Fruit fly (Drosophila melanogaster) whole organism, embryonic: ENCODE results near the gene CG13675.
A peak's percentile ranks its signal among the peaks of the same experiment; 100 is the strongest.

Experiments used
- Awh ChIP-seq: fragments of 200-800 bp; sonication (Bioruptor generic); IDR thresholded peaks from 2 replicates; pipeline ENCODE4, ENCODE4 v1.3.6; 2022; ENCODE audit warnings: missing biosample characterization, missing genetic modification characterization
- CG11456 ChIP-seq: fragments of 200-800 bp; sonication (Bioruptor generic); IDR thresholded peaks from 3 replicates; pipeline ENCODE4 v1.3.6; 2022; ENCODE audit warnings: missing biosample characterization, missing genetic modification characterization
- CG11695 ChIP-seq: fragments of 200-800 bp; sonication (Bioruptor generic); IDR thresholded peaks from 3 replicates; pipeline ENCODE4 v1.3.6; 2022; ENCODE audit warnings: missing biosample characterization, missing genetic modification characterization
- CG12391 ChIP-seq: fragments of 200-800 bp; sonication (Bioruptor generic); optimal IDR thresholded peaks from 3 replicates; lab custom pipeline; 2018; ENCODE audit warnings: missing biosample characterization, mild to moderate bottlenecking, missing genetic modification characterization, moderate library complexity
- CG12659 ChIP-seq: fragments of 200-800 bp; sonication (Bioruptor generic); optimal IDR thresholded peaks from 3 replicates; lab custom pipeline; 2017; ENCODE audit warnings: mild to moderate bottlenecking, missing biosample characterization, missing genetic modification reagents, missing genetic modification characterization
- CG13287 ChIP-seq: fragments of 200-800 bp; sonication (Bioruptor generic); IDR thresholded peaks from 2 replicates; pipeline ENCODE4 v1.3.6; 2022; ENCODE audit warnings: missing biosample characterization, missing genetic modification characterization; ENCODE audit not compliant: partially characterized antibody
- CG13424 ChIP-seq: fragments of 200-800 bp; sonication (Bioruptor generic); optimal IDR thresholded peaks from 2 replicates; lab custom pipeline; 2019; ENCODE audit warnings: missing biosample characterization, mild to moderate bottlenecking, missing genetic modification characterization, moderate library complexity
- CG14965 ChIP-seq: fragments of 200-800 bp; sonication (Bioruptor generic); optimal IDR thresholded peaks from 2 replicates; lab custom pipeline; 2016; ENCODE audit warnings: missing biosample characterization, missing genetic modification characterization, borderline replicate concordance
- CG15514 ChIP-seq: fragments of 200-800 bp; sonication (Bioruptor generic); optimal IDR thresholded peaks from 3 replicates; lab custom pipeline; 2017; ENCODE audit warnings: missing biosample characterization, missing genetic modification characterization, mild to moderate bottlenecking, moderate library complexity, missing genetic modification reagents
- CG15601 ChIP-seq: fragments of 200-800 bp; sonication (Bioruptor generic); optimal IDR thresholded peaks from 3 replicates; lab custom pipeline; 2019; ENCODE audit warnings: missing biosample characterization, mild to moderate bottlenecking, missing genetic modification characterization, moderate library complexity
- CG15696 ChIP-seq: fragments of 200-800 bp; sonication (Bioruptor generic); optimal IDR thresholded peaks from 2 replicates; lab custom pipeline; 2019; ENCODE audit warnings: missing biosample characterization, mild to moderate bottlenecking, missing genetic modification characterization, moderate library complexity
- CG17186 ChIP-seq: fragments of 200-800 bp; sonication (Bioruptor generic); optimal IDR thresholded peaks from 3 replicates; lab custom pipeline; 2017; ENCODE audit warnings: missing biosample characterization, missing genetic modification reagents, missing genetic modification characterization
- CG17912 ChIP-seq: fragments of 200-800 bp; sonication (Bioruptor generic); optimal IDR thresholded peaks from 2 replicates; lab custom pipeline; 2018; ENCODE audit warnings: missing biosample characterization, mild to moderate bottlenecking, missing genetic modification characterization
- CG32532 ChIP-seq: fragments of 200-800 bp; sonication (Bioruptor generic); IDR thresholded peaks from 2 replicates; pipeline ENCODE4 v1.3.6; 2022; ENCODE audit warnings: missing biosample characterization, missing genetic modification characterization
- CG43689 ChIP-seq: fragments of 200-800 bp; sonication (Bioruptor generic); IDR thresholded peaks from 2 replicates; pipeline ENCODE4 v1.3.6; 2022; ENCODE audit warnings: missing biosample characterization, missing genetic modification characterization
- CG4617 ChIP-seq: fragments of 200-800 bp; sonication (Bioruptor generic); optimal IDR thresholded peaks from 3 replicates; lab custom pipeline; 2016; ENCODE audit warnings: missing biosample characterization, missing genetic modification characterization, borderline replicate concordance
- CG4854 ChIP-seq: fragments of 200-800 bp; sonication (Bioruptor generic); optimal IDR thresholded peaks from 2 replicates; lab custom pipeline; 2016; ENCODE audit warnings: missing biosample characterization, missing genetic modification characterization, inconsistent platforms
- CG7556 ChIP-seq: fragments of 200-800 bp; sonication (Bioruptor generic); optimal IDR thresholded peaks from 2 replicates; lab custom pipeline; 2017; ENCODE audit warnings: missing biosample characterization, mild to moderate bottlenecking, missing genetic modification characterization
- CG8765 ChIP-seq: fragments of 200-800 bp; sonication (Bioruptor generic); IDR thresholded peaks from 2 replicates; pipeline ENCODE4 v1.3.6; 2022; ENCODE audit warnings: missing biosample characterization, missing genetic modification characterization
- CHES-1-like ChIP-seq: fragments of 200-800 bp; sonication (Bioruptor generic); optimal IDR thresholded peaks from 2 replicates; lab custom pipeline; 2016; ENCODE audit warnings: missing biosample characterization, missing genetic modification characterization
- CTCF ChIP-seq: fragments of 200-800 bp; sonication (Bioruptor generic); optimal IDR thresholded peaks from 2 replicates; lab custom pipeline; 2017; ENCODE audit warnings: missing biosample characterization, mild to moderate bottlenecking, missing genetic modification characterization, moderate library complexity
- CoRest ChIP-seq: fragments of 200-800 bp; sonication (Bioruptor generic); optimal IDR thresholded peaks from 3 replicates; lab custom pipeline; 2018; ENCODE audit warnings: missing biosample characterization, mild to moderate bottlenecking, missing genetic modification characterization, moderate library complexity
- D19B ChIP-seq: fragments of 200-800 bp; sonication (Bioruptor generic); optimal IDR thresholded peaks from 2 replicates; lab custom pipeline; 2017; ENCODE audit warnings: missing biosample characterization, mild to moderate bottlenecking, missing genetic modification characterization
- Dad ChIP-seq: fragments of 200-800 bp; sonication (Bioruptor generic); optimal IDR thresholded peaks from 3 replicates; lab custom pipeline; 2016; ENCODE audit warnings: missing biosample characterization, missing genetic modification characterization
- Dfd ChIP-seq, 2 experiments: fragments of >200 bp; optimal IDR thresholded peaks; 2 replicates each; lab custom pipeline; 2017; ENCODE audit warnings: missing biosample characterization in 2 of 2, missing genetic modification characterization in 2 of 2
- Eip74EF ChIP-seq, 2 experiments: fragments of 200-800 bp in 1 of 2; fragments of >200 bp in 1 of 2; sonication (Bioruptor generic) in 1 of 2; optimal IDR thresholded peaks; 2 replicates each; lab custom pipeline; 2017 to 2019; ENCODE audit warnings: missing biosample characterization in 2 of 2, missing genetic modification characterization in 2 of 2, mild to moderate bottlenecking in 1 of 2, moderate library complexity in 1 of 2
- Ets65A ChIP-seq: fragments of 200-800 bp; sonication (Bioruptor generic); peaks from one replicate; lab custom pipeline; 2016; ENCODE audit warnings: missing biosample characterization, missing genetic modification characterization
- Fer2 ChIP-seq: fragments of 200-800 bp; sonication (Bioruptor generic); optimal IDR thresholded peaks from 2 replicates; lab custom pipeline; 2018; ENCODE audit warnings: missing biosample characterization, mild to moderate bottlenecking, missing genetic modification characterization, moderate library complexity
- HLH3B ChIP-seq: fragments of 200-800 bp; sonication (Bioruptor generic); IDR thresholded peaks from 2 replicates; pipeline ENCODE4 v1.3.6; 2022; ENCODE audit warnings: missing biosample characterization, missing genetic modification characterization
- Mrtf ChIP-seq: fragments of 200-800 bp; sonication (Bioruptor generic); IDR thresholded peaks from 3 replicates; pipeline ENCODE4 v1.3.6; 2022; ENCODE audit warnings: missing biosample characterization, missing genetic modification characterization
- NK7.1 ChIP-seq: fragments of 200-800 bp; sonication (Bioruptor generic); optimal IDR thresholded peaks from 3 replicates; lab custom pipeline; 2016; ENCODE audit warnings: missing biosample characterization, missing genetic modification characterization
- Nf-YB ChIP-seq: fragments of 200-800 bp; sonication (Bioruptor generic); optimal IDR thresholded peaks from 3 replicates; lab custom pipeline; 2019; ENCODE audit warnings: missing biosample characterization, mild to moderate bottlenecking, missing genetic modification characterization, moderate library complexity
- Poxn ChIP-seq: fragments of 200-800 bp; sonication (Bioruptor generic); IDR thresholded peaks from 2 replicates; pipeline ENCODE4 v1.3.6; 2022; ENCODE audit warnings: missing biosample characterization, missing genetic modification characterization
- Tbp ChIP-seq: fragments of >200 bp; optimal IDR thresholded peaks from 2 replicates; lab custom pipeline; 2018; ENCODE audit warnings: missing biosample characterization, missing genetic modification characterization
- cas ChIP-seq: fragments of 200-800 bp; sonication (Bioruptor generic); IDR thresholded peaks from 2 replicates; pipeline ENCODE4 v1.3.6; 2022; ENCODE audit warnings: missing biosample characterization, missing genetic modification characterization
- chn ChIP-seq: fragments of 200-800 bp; sonication (Bioruptor generic); optimal IDR thresholded peaks from 2 replicates; lab custom pipeline; 2016; ENCODE audit warnings: missing biosample characterization, missing genetic modification characterization
- crp ChIP-seq, 2 experiments: fragments of 200-800 bp; sonication (Bioruptor generic); optimal IDR thresholded peaks; 2 replicates in 1 of 2; 3 replicates in 1 of 2; lab custom pipeline; 2017; ENCODE audit warnings: missing biosample characterization in 2 of 2, missing genetic modification characterization in 2 of 2, mild to moderate bottlenecking in 1 of 2, moderate library complexity in 1 of 2
- gce ChIP-seq: fragments of 200-800 bp; sonication (Bioruptor generic); IDR thresholded peaks from 3 replicates; pipeline ENCODE4 v1.3.6; 2022; ENCODE audit warnings: missing biosample characterization, missing genetic modification characterization
- grau ChIP-seq: fragments of 200-800 bp; optimal IDR thresholded peaks from 3 replicates; lab custom pipeline; 2019; ENCODE audit warnings: missing biosample characterization, mild to moderate bottlenecking, missing genetic modification characterization, moderate library complexity
- h ChIP-seq: fragments of >200 bp; optimal IDR thresholded peaks from 2 replicates; lab custom pipeline; 2017
- hbn ChIP-seq: fragments of 200-800 bp; sonication (Bioruptor generic); IDR thresholded peaks from 2 replicates; pipeline ENCODE4 v1.3.6; 2022; ENCODE audit warnings: missing biosample characterization, missing genetic modification characterization; ENCODE audit not compliant: partially characterized antibody
- hkb ChIP-seq, 2 experiments: fragments of 200-800 bp in 1 of 2; fragments of >200 bp in 1 of 2; sonication (Bioruptor generic) in 1 of 2; IDR thresholded peaks in 1 of 2; optimal IDR thresholded peaks in 1 of 2; 2 replicates each; pipeline versions ENCODE4 v1.3.6 to Lab custom; 2017 to 2022; ENCODE audit warnings: missing biosample characterization in 1 of 2, missing genetic modification characterization in 1 of 2
- kni ChIP-seq: fragments of 200-800 bp; sonication (Bioruptor generic); optimal IDR thresholded peaks from 3 replicates; lab custom pipeline; 2017; ENCODE audit warnings: mild to moderate bottlenecking, missing biosample characterization, missing genetic modification reagents, missing genetic modification characterization
- pho ChIP-seq: fragments of 200-800 bp; sonication (Bioruptor generic); optimal IDR thresholded peaks from 2 replicates; lab custom pipeline; 2016; ENCODE audit warnings: missing biosample characterization, missing genetic modification characterization
- pzg ChIP-seq: fragments of 200-800 bp; sonication (Bioruptor generic); optimal IDR thresholded peaks from 3 replicates; lab custom pipeline; 2018; ENCODE audit warnings: missing biosample characterization, mild to moderate bottlenecking, missing genetic modification characterization, moderate library complexity
- run ChIP-seq: fragments of 200-800 bp; sonication (Bioruptor generic); optimal IDR thresholded peaks from 3 replicates; lab custom pipeline; 2018; ENCODE audit warnings: missing biosample characterization, mild to moderate bottlenecking, missing genetic modification characterization
- sd ChIP-seq: fragments of 200-800 bp; sonication (Bioruptor generic); optimal IDR thresholded peaks from 3 replicates; lab custom pipeline; 2018; ENCODE audit warnings: missing biosample characterization, mild to moderate bottlenecking, missing genetic modification characterization, moderate library complexity
- sna ChIP-seq: fragments of 200-800 bp; sonication (Bioruptor generic); IDR thresholded peaks from 2 replicates; pipeline ENCODE4 v1.3.6; 2022; ENCODE audit warnings: missing biosample characterization, missing genetic modification characterization; ENCODE audit not compliant: partially characterized antibody
- usp ChIP-seq: fragments of >200 bp; optimal IDR thresholded peaks from 2 replicates; lab custom pipeline; 2017; ENCODE audit warnings: missing biosample characterization, missing genetic modification characterization

Gene CG13675

DNA sequence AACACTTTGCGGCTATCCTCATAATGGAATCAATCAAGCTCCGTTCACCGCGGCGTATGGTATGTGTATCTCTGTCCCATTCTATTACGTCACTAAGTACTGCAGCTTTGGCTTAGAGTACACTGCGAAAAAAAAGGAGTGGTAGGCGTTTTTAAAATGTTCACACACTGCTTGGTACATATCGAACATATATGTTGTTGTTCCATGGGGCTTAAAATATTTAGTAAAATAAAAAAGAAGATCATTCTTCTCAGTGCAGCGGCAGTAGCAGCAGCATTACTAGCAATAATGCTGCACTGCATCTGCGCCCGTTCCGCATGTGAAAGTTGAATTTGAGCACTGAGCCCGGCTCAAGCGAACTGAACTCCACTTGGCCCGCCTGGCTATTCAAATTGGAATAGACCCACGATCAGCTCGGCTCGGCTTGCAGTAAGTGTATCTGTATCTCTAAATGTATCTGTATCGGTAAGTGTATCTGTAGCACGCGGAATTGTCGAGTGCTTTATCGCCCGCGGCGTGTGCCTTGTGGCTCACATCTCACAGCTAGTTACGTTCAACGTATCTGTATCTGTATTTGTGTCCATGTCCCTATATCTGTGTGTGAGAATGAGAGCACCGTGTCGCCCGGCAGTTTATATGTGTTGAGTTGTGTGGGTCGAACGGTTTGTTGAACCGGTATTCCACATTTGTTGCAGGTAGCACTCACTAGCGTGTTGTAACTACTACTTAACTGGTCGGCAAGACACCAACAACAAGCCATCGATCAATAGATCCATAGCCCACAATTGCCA lies 11.9 kb downstream of the CG13675 start (continued):
- TF ChIP-seq CG11695 (0 out of 3 replicates have a peak, but pooled peaks have one; percentile 45), gce (peak; percentile 32; the same call in 1 of the 3 replicates), Fer2 (tag; lab: Kevin White, UChicago) (no peak), run (tag; lab: Kevin White, UChicago) (no peak), cas (GFP tag; lab: Robert Waterston, UW) (no peak), Mrtf (GFP tag; lab: Robert Waterston, UW) (peak; percentile 53; the same call in 1 of the 3 replicates), hkb (optimal IDR thresholded peaks at IDR 0.05; lab: Kevin White, UChicago) (no peak), hkb (GFP tag; IDR thresholded peaks at IDR 0.05; lab: Robert Waterston, UW) (peak; percentile 76), Dfd (GFP tag; optimal IDR thresholded peaks at IDR 0.05; lab: Kevin White, UChicago) (no peak), pho (GFP tag; lab: Kevin White, UChicago) (no peak), CG14965 (GFP tag; lab: Kevin White, UChicago) (no peak), CG15696 (no peak), CHES-1-like (GFP tag; lab: Kevin White, UChicago) (no peak), CG15514 (GFP tag; lab: Kevin White, UChicago) (peak; percentile 29), D19B (no peak), Poxn (GFP tag; lab: Robert Waterston, UW) (no peak), CG8765 (GFP tag; lab: Robert Waterston, UW) (no peak), CG32532 (GFP tag; lab: Robert Waterston, UW) (no peak), HLH3B (GFP tag; lab: Robert Waterston, UW) (peak; percentile 71), pzg (GFP tag; lab: Kevin White, UChicago) (no peak), CG15601 (no peak), CG13287 (GFP tag; lab: Robert Waterston, UW) (no peak), chn (GFP tag; lab: Kevin White, UChicago) (no peak), h (lab: Kevin White, UChicago) (no peak), CG13424 (peak; percentile 65), CoRest (tag; lab: Kevin White, UChicago) (peak; percentile 60), Dad (GFP tag; lab: Kevin White, UChicago) (peak; percentile 23), CG43689 (GFP tag; lab: Robert Waterston, UW) (no peak; the same call in 1 of the 2 replicates), grau (tag; lab: Kevin White, UChicago) (peak; percentile 56), CG17186 (GFP tag; lab: Kevin White, UChicago) (no peak), CG11456 (GFP tag; lab: Robert Waterston, UW) (no peak), sna (GFP tag; lab: Robert Waterston, UW) (no peak), CG7556 (GFP tag; lab: Kevin White, UChicago) (no peak), NK7.1 (GFP tag; lab: Kevin White, UChicago) (no peak), CG12391 (tag; lab: Kevin White, UChicago) (peak; percentile 49), kni (GFP tag; lab: Kevin White, UChicago) (no peak), CG4854 (peak; percentile 3), Awh (peak; percentile 47; the same call in 1 of the 2 replicates), Tbp (GFP tag; lab: Kevin White, UChicago) (no peak), crp (GFP tag; optimal IDR thresholded peaks at IDR 0.05; lab: Kevin White, UChicago) (peak in 1 of 2 experiments; percentile 3), hbn (GFP tag; lab: Robert Waterston, UW) (no peak), usp (no peak), Ets65A (GFP tag; lab: Kevin White, UChicago) (peak; percentile 46), CG12659 (GFP tag; lab: Kevin White, UChicago) (peak; percentile 58), CG17912 (no peak), CTCF (GFP tag; lab: Kevin White, UChicago) (no peak), CG4617 (GFP tag; lab: Kevin White, UChicago) (peak; percentile 12), sd (tag; lab: Kevin White, UChicago) (no peak), Eip74EF (GFP tag; optimal IDR thresholded peaks at IDR 0.05; lab: Kevin White, UChicago) (peak in 1 of 2 experiments; percentile 40), Nf-YB (GFP tag; lab: Kevin White, UChicago) (no peak)
